Worm (Caenorhabditis elegans) whole organism, midembryonic: ENCODE results near the gene W06G6.10.

Experiments used
- T22C8.4 ChIP-seq: fragments of 200-800 bp; sonication (Bioruptor generic); IDR thresholded peaks from 2 replicates; pipeline ENCODE4 v1.3.6; 2022; ENCODE audit warnings: missing genetic modification characterization, missing compliant biosample characterization
- cog-1 ChIP-seq: sonication (generic microtip); optimal IDR thresholded peaks from 2 replicates; lab custom pipeline; 2016; ENCODE audit warnings: missing genetic modification characterization, missing compliant biosample characterization
- flt-1 ChIP-seq: fragments of 200-800 bp; sonication (Bioruptor generic); IDR thresholded peaks from 2 replicates; pipeline ENCODE4 v1.3.6; 2022; ENCODE audit warnings: missing genetic modification characterization, missing compliant biosample characterization
- med-1 ChIP-seq: sonication (generic microtip); optimal IDR thresholded peaks from 2 replicates; lab custom pipeline; 2017; ENCODE audit warnings: missing genetic modification characterization, mild to moderate bottlenecking, missing compliant biosample characterization, antibody characterized with exemption, missing genetic modification reagents; ENCODE audit not compliant: insufficient read depth
- ref-1 ChIP-seq: fragments of 200-800 bp; sonication (Bioruptor generic); conservative IDR thresholded peaks from 2 replicates; pipeline ENCODE4 v1.3.6; 2022; ENCODE audit warnings: missing genetic modification reagents, missing genetic modification characterization, missing compliant biosample characterization
- tab-1 ChIP-seq: fragments of 200-800 bp; sonication (Bioruptor generic); IDR thresholded peaks from 2 replicates; pipeline ENCODE4 v1.3.6; 2022; ENCODE audit warnings: missing genetic modification characterization, missing compliant biosample characterization
- ztf-23 ChIP-seq: fragments of 200-800 bp; sonication (Bioruptor generic); IDR thresholded peaks from 2 replicates; pipeline ENCODE4 v1.3.6; 2022; ENCODE audit warnings: missing genetic modification reagents, missing genetic modification characterization, missing compliant biosample characterization
- ztf-29 ChIP-seq: fragments of 200-800 bp; sonication (Bioruptor generic); IDR thresholded peaks from 2 replicates; pipeline ENCODE4 v1.3.6; 2022; ENCODE audit warnings: missing genetic modification reagents, missing genetic modification characterization, missing compliant biosample characterization

DNA sequence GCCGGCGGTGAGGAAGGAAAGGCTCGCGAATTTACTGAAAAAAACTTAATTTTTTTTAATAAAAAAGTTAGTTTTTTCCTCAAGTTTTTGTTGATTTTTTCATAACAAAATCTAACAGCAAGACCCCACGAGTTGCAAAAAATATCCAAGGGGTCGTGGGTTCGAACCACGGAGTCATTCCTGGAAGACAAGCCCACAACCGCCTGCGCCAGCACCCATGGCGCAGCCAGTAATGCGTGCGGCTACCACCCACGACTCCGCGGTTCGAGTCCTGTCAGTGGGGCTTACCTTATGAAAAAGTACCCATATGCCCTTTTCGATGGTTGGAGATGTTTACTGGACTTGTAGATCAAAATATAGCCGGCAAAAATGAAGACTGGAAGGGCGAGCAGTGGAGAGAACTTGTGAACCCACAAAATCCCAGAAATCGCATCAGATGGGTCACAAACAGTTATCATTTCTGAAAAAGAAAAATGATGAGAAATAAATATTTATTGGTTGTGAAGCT is 24.2 kb downstream of the W06G6.10 start, which contains the start of gene Y70C5A.2:
- no peak for TF ChIP-seq flt-1 (GFP tag; lab: Robert Waterston, UW)
- no peak for TF ChIP-seq cog-1
- no peak for TF ChIP-seq T22C8.4 (GFP tag; lab: Robert Waterston, UW)
- no peak for TF ChIP-seq ztf-29 (GFP tag; lab: Robert Waterston, UW)
- TF ChIP-seq ref-1 (GFP tag; lab: Robert Waterston, UW) = no peak
- TF ChIP-seq tab-1 = no peak
- no peak for TF ChIP-seq med-1
- no peak for TF ChIP-seq ztf-23
